Fruit fly (Drosophila melanogaster): ENCODE data around the gene CG16820.

Gene CG16820

dm6 chr2L:13286456-13286855 lies 40.4 kb downstream of the CG16820 start, which contains the start of the genes Drep4 and Uvrag (continued):
- no peak for TF ChIP-seq Antp (GFP tag; optimal IDR thresholded peaks at IDR 0.05)
- no peak for TF ChIP-seq ap (GFP tag; IDR thresholded peaks at IDR 0.05)
- no peak for TF ChIP-seq CG3281 (GFP tag; optimal IDR thresholded peaks at IDR 0.05)
- TF ChIP-seq D (optimal IDR thresholded peaks at IDR 0.05): no peak
- TF ChIP-seq D (GFP tag; optimal IDR thresholded peaks at IDR 0.05): no peak
- no peak for TF ChIP-seq ash1 (GFP tag; optimal IDR thresholded peaks at IDR 0.05)
- TF ChIP-seq CG32772 (GFP tag; IDR thresholded peaks at IDR 0.05): peak; percentile 62

dm6 chr2L:13289689-13290088 lies 43.7 kb downstream of the CG16820 start, which contains the start of gene CG31729:
TSS of gene CG31729 (plus strand) at chr2L:13289997.
- peak; percentile 3 for TF ChIP-seq CG12155 (GFP tag; optimal IDR thresholded peaks at IDR 0.05)
- no peak for TF ChIP-seq jumu (GFP tag; optimal IDR thresholded peaks at IDR 0.05)
- TF ChIP-seq CG10654 (GFP tag; optimal IDR thresholded peaks at IDR 0.05): no peak
- peak; percentile 47 for TF ChIP-seq pzg (GFP tag; optimal IDR thresholded peaks at IDR 0.05)
- no peak for TF ChIP-seq Rx (GFP tag; IDR thresholded peaks at IDR 0.05)
- TF ChIP-seq ken (GFP tag; IDR thresholded peaks at IDR 0.05): no peak
- TF ChIP-seq CG2120 (GFP tag; optimal IDR thresholded peaks at IDR 0.05): peak; percentile 27
- TF ChIP-seq CG1024 (GFP tag; IDR thresholded peaks at IDR 0.05): no peak
- no peak for TF ChIP-seq CG30020 (tag; optimal IDR thresholded peaks at IDR 0.05)
- TF ChIP-seq shn (GFP tag; optimal IDR thresholded peaks at IDR 0.05): no peak
- TF ChIP-seq caup (GFP tag; optimal IDR thresholded peaks at IDR 0.05; ENCODE audit: severe bottlenecking): no peak
- no peak for TF ChIP-seq CG4617 (GFP tag; optimal IDR thresholded peaks at IDR 0.05; ENCODE audit: borderline replicate concordance)
- TF ChIP-seq MBD-R2 (GFP tag; IDR thresholded peaks at IDR 0.05): 0 out of 2 replicates have a peak, but pooled peaks have one; percentile 38
- peak; percentile 33 for TF ChIP-seq CG4820 (GFP tag; optimal IDR thresholded peaks at IDR 0.05)
- peak; percentile 21; the same call in 1 of the 2 replicates for TF ChIP-seq stc (GFP tag; IDR thresholded peaks at IDR 0.05)
- peak; percentile 6 for TF ChIP-seq Six4 (GFP tag; optimal IDR thresholded peaks at IDR 0.05)
- peak; percentile 30 for TF ChIP-seq trem (tag; optimal IDR thresholded peaks at IDR 0.05)
- no peak for TF ChIP-seq CG12071 (GFP tag; optimal IDR thresholded peaks at IDR 0.05)
- peak; percentile 25 for TF ChIP-seq Xbp1 (GFP tag; optimal IDR thresholded peaks at IDR 0.05)
- TF ChIP-seq ind (GFP tag; optimal IDR thresholded peaks at IDR 0.05): peak; percentile 38
- no peak for TF ChIP-seq MESR4 (GFP tag; optimal IDR thresholded peaks at IDR 0.05)
- TF ChIP-seq CG10565 (GFP tag; optimal IDR thresholded peaks at IDR 0.05): no peak
- no peak for TF ChIP-seq CG8290 (GFP tag; optimal IDR thresholded peaks at IDR 0.05)
- no peak for TF ChIP-seq CG8290 (tag; optimal IDR thresholded peaks at IDR 0.05)
- no peak for TF ChIP-seq pita (GFP tag; optimal IDR thresholded peaks at IDR 0.05)
- TF ChIP-seq crp (GFP tag; optimal IDR thresholded peaks at IDR 0.05): peak; percentile 13 to 87
- no peak for TF ChIP-seq tgo (GFP tag; IDR thresholded peaks at IDR 0.05)
- peak; percentile 41 for TF ChIP-seq CG30403 (GFP tag; optimal IDR thresholded peaks at IDR 0.05)
- TF ChIP-seq Chrac-16 (GFP tag; optimal IDR thresholded peaks at IDR 0.05): peak; percentile 13
- no peak for TF ChIP-seq CG12942 (GFP tag; optimal IDR thresholded peaks at IDR 0.05)
- TF ChIP-seq Kr (GFP tag; optimal IDR thresholded peaks at IDR 0.05): no peak
- TF ChIP-seq D19A (tag; optimal IDR thresholded peaks at IDR 0.05): no peak
- no peak for TF ChIP-seq HmgD (GFP tag; optimal IDR thresholded peaks at IDR 0.05)
- no peak for TF ChIP-seq CG15514 (GFP tag; optimal IDR thresholded peaks at IDR 0.05)
- TF ChIP-seq bab2 (GFP tag; optimal IDR thresholded peaks at IDR 0.05): no peak
- 0 out of 3 replicates have a peak, but pooled peaks have one; percentile 8 for TF ChIP-seq CG17361 (GFP tag; IDR thresholded peaks at IDR 0.05)
- TF ChIP-seq Tbp (GFP tag; optimal IDR thresholded peaks at IDR 0.05): no peak
- no peak for TF ChIP-seq ci (GFP tag; IDR thresholded peaks at IDR 0.05)
- TF ChIP-seq Oli (tag; optimal IDR thresholded peaks at IDR 0.05): no peak
- no peak for TF ChIP-seq zfh2 (GFP tag; optimal IDR thresholded peaks at IDR 0.05)
- peak; percentile 3 for TF ChIP-seq CG3995 (GFP tag; optimal IDR thresholded peaks at IDR 0.05)
- TF ChIP-seq CG34422 (GFP tag; IDR thresholded peaks at IDR 0.05): no peak
- no peak for TF ChIP-seq crol (GFP tag; IDR thresholded peaks at IDR 0.05)
- TF ChIP-seq CG16815 (GFP tag; optimal IDR thresholded peaks at IDR 0.05): no peak
- no peak for TF ChIP-seq ab (GFP tag; optimal IDR thresholded peaks at IDR 0.05)

Measured in whole organism, embryonic.